Worm (Caenorhabditis elegans) whole organism, L4 larva: ENCODE measurements around the gene plx-2.
A peak's percentile ranks its signal among the peaks of the same experiment; 100 is the strongest.

ENCODE experiments used
- F26F4.8 ChIP-seq: fragments of 200-800 bp; sonication (Bioruptor generic); conservative IDR thresholded peaks from 2 replicates; pipeline ENCODE4 v1.3.6; 2022; ENCODE audit warnings: missing genetic modification characterization, missing compliant biosample characterization
- F49E8.2 ChIP-seq: sonication (generic microtip); optimal IDR thresholded peaks from 2 replicates; lab custom pipeline; 2016; ENCODE audit warnings: missing compliant biosample characterization, mild to moderate bottlenecking, missing genetic modification characterization, borderline replicate concordance
- T26A8.4 ChIP-seq: fragments of 200-800 bp; sonication (Bioruptor generic); IDR thresholded peaks from 2 replicates; pipeline ENCODE4 v1.3.6; 2022; ENCODE audit warnings: missing genetic modification characterization, missing compliant biosample characterization
- Y5F2A.4 ChIP-seq: fragments of 200-800 bp; sonication (Bioruptor generic); optimal IDR thresholded peaks from 2 replicates; lab custom pipeline; 2018; ENCODE audit warnings: mild to moderate bottlenecking, missing genetic modification characterization, missing compliant biosample characterization
- Y75B8A.6 ChIP-seq: fragments of 200-800 bp; sonication (Bioruptor generic); IDR thresholded peaks from 2 replicates; pipeline ENCODE4 v1.3.6; 2022; ENCODE audit warnings: missing genetic modification reagents, missing genetic modification characterization, missing compliant biosample characterization
- aha-1 ChIP-seq: fragments of 150-350 bp; peaks from one replicate; lab custom pipeline; 2014; ENCODE audit warnings: missing biosample characterization, missing genetic modification characterization
- attf-4 ChIP-seq: sonication (generic microtip); optimal IDR thresholded peaks from 3 replicates; lab custom pipeline; 2017; ENCODE audit warnings: missing biosample characterization, missing genetic modification characterization
- ceh-62 ChIP-seq: sonication (generic microtip); optimal IDR thresholded peaks from 2 replicates; lab custom pipeline; 2017; ENCODE audit warnings: missing biosample characterization, missing genetic modification characterization
- ceh-82 ChIP-seq: sonication (generic microtip); optimal IDR thresholded peaks from 2 replicates; lab custom pipeline; 2017; ENCODE audit warnings: missing biosample characterization, missing genetic modification characterization
- ces-1 ChIP-seq: fragments of 150-350 bp; sonication (generic microtip); optimal IDR thresholded peaks from 4 replicates; lab custom pipeline; 2014; ENCODE audit warnings: missing biosample characterization, missing genetic modification reagents, missing genetic modification characterization
- cey-2 ChIP-seq: sonication (generic microtip); optimal IDR thresholded peaks from 3 replicates; lab custom pipeline; 2017; ENCODE audit warnings: missing genetic modification characterization, mild to moderate bottlenecking, missing compliant biosample characterization, antibody characterized with exemption, borderline replicate concordance; ENCODE audit not compliant: insufficient read depth
- ctbp-1 ChIP-seq: fragments of 200-800 bp; sonication (Bioruptor generic); IDR thresholded peaks from 2 replicates; pipeline ENCODE4 v1.3.6; 2022; ENCODE audit warnings: missing genetic modification reagents, missing genetic modification characterization, missing compliant biosample characterization
- daf-16 ChIP-seq, 3 experiments: sonication (generic microtip); optimal IDR thresholded peaks; 2 replicates each; lab custom pipeline; 2016 to 2017; ENCODE audit warnings: missing genetic modification characterization in 3 of 3, missing genetic modification reagents in 3 of 3, mild to moderate bottlenecking in 2 of 3, missing compliant biosample characterization in 2 of 3, missing biosample characterization in 1 of 3, moderate library complexity in 1 of 3
- dmd-8 ChIP-seq: fragments of 200-800 bp; sonication (Bioruptor generic); IDR thresholded peaks from 2 replicates; pipeline ENCODE4 v1.3.6; 2022; ENCODE audit warnings: missing genetic modification characterization, missing compliant biosample characterization
- dmd-9 ChIP-seq: fragments of 200-800 bp; sonication (Bioruptor generic); IDR thresholded peaks from 2 replicates; pipeline ENCODE4 v1.3.6; 2022; ENCODE audit warnings: missing genetic modification reagents, missing genetic modification characterization, missing compliant biosample characterization
- dpl-1 ChIP-seq: fragments of 150-350 bp; optimal IDR thresholded peaks from 2 replicates; lab custom pipeline; 2014; ENCODE audit warnings: missing biosample characterization, missing genetic modification reagents, missing genetic modification characterization
- dve-1 ChIP-seq: sonication (generic microtip); optimal IDR thresholded peaks from 2 replicates; lab custom pipeline; 2017; ENCODE audit warnings: antibody characterized with exemption, mild to moderate bottlenecking, missing genetic modification characterization, missing compliant biosample characterization; ENCODE audit not compliant: insufficient read depth
- fkh-10 ChIP-seq: fragments of 150-350 bp; optimal IDR thresholded peaks from 2 replicates; lab custom pipeline; 2014; ENCODE audit warnings: missing biosample characterization, missing genetic modification reagents, missing genetic modification characterization
- gei-8 ChIP-seq: fragments of 200-800 bp; sonication (Bioruptor generic); optimal IDR thresholded peaks from 2 replicates; lab custom pipeline; 2018; ENCODE audit warnings: mild to moderate bottlenecking, missing genetic modification characterization, missing compliant biosample characterization
- hlh-30 ChIP-seq: sonication (generic microtip); optimal IDR thresholded peaks from 2 replicates; lab custom pipeline; 2017; ENCODE audit warnings: antibody characterized with exemption, mild to moderate bottlenecking, missing genetic modification characterization, missing compliant biosample characterization; ENCODE audit not compliant: insufficient read depth
- jun-1 ChIP-seq: fragments of 150-350 bp; optimal IDR thresholded peaks from 2 replicates; lab custom pipeline; 2014; ENCODE audit warnings: missing biosample characterization, missing genetic modification reagents, missing genetic modification characterization
- lin-13 ChIP-seq: fragments of 150-350 bp; optimal IDR thresholded peaks from 2 replicates; lab custom pipeline; 2014; ENCODE audit warnings: missing biosample characterization, missing genetic modification reagents, missing genetic modification characterization
- lin-38 ChIP-seq: fragments of 200-800 bp; sonication (Bioruptor generic); IDR thresholded peaks from 2 replicates; pipeline ENCODE4 v1.3.6; 2022; ENCODE audit warnings: missing genetic modification reagents, missing genetic modification characterization, missing compliant biosample characterization
- lir-3 ChIP-seq: sonication (generic microtip); optimal IDR thresholded peaks from 2 replicates; lab custom pipeline; 2016; ENCODE audit warnings: mild to moderate bottlenecking, missing genetic modification characterization, missing compliant biosample characterization
- mep-1 ChIP-seq: fragments of 150-350 bp; sonication (generic microtip); optimal IDR thresholded peaks from 3 replicates; lab custom pipeline; 2014; ENCODE audit warnings: missing biosample characterization, missing genetic modification characterization
- mxl-3 ChIP-seq: fragments of 200-800 bp; sonication (Bioruptor generic); optimal IDR thresholded peaks from 2 replicates; lab custom pipeline; 2018; ENCODE audit warnings: mild to moderate bottlenecking, missing genetic modification characterization, missing compliant biosample characterization
- nhr-10 ChIP-seq: fragments of 150-350 bp; optimal IDR thresholded peaks from 2 replicates; lab custom pipeline; 2014; ENCODE audit warnings: missing biosample characterization, missing genetic modification characterization
- nhr-102 ChIP-seq: sonication (generic microtip); optimal IDR thresholded peaks from 2 replicates; lab custom pipeline; 2016; ENCODE audit warnings: mild to moderate bottlenecking, missing genetic modification characterization, moderate library complexity, missing compliant biosample characterization
- nhr-25 ChIP-seq: sonication (generic microtip); optimal IDR thresholded peaks from 2 replicates; lab custom pipeline; 2017; ENCODE audit warnings: missing genetic modification characterization, mild to moderate bottlenecking, missing compliant biosample characterization, antibody characterized with exemption, moderate library complexity, borderline replicate concordance; ENCODE audit not compliant: insufficient read depth
- nhr-48 ChIP-seq: sonication (generic microtip); optimal IDR thresholded peaks from 2 replicates; lab custom pipeline; 2016; ENCODE audit warnings: mild to moderate bottlenecking, missing genetic modification characterization, missing compliant biosample characterization
- nhr-6 ChIP-seq: fragments of 150-350 bp; optimal IDR thresholded peaks from 2 replicates; lab custom pipeline; 2014; ENCODE audit warnings: missing biosample characterization, missing genetic modification characterization
- nhr-76 ChIP-seq: fragments of 150-350 bp; optimal IDR thresholded peaks from 2 replicates; lab custom pipeline; 2014; ENCODE audit warnings: missing biosample characterization, missing genetic modification characterization
- rbr-2 ChIP-seq: sonication (generic microtip); optimal IDR thresholded peaks from 2 replicates; lab custom pipeline; 2016; ENCODE audit warnings: missing genotype, missing genetic modification characterization, missing compliant biosample characterization
- snpc-4 ChIP-seq: fragments of 150-350 bp; optimal IDR thresholded peaks from 2 replicates; lab custom pipeline; 2014; ENCODE audit warnings: missing biosample characterization, missing genetic modification characterization
- unc-62 ChIP-seq, 3 experiments: fragments of 150-350 bp in 1 of 3; sonication (generic microtip); optimal IDR thresholded peaks in 2 of 3; peaks in 1 of 3; 1 replicate in 1 of 3; 2 replicates in 2 of 3; lab custom pipeline; 2014 to 2017; ENCODE audit warnings: missing biosample characterization in 3 of 3, missing genetic modification characterization in 3 of 3, missing genetic modification reagents in 3 of 3, missing genotype in 1 of 3
- zag-1 ChIP-seq: fragments of 150-350 bp; optimal IDR thresholded peaks from 2 replicates; lab custom pipeline; 2014; ENCODE audit warnings: missing biosample characterization, missing genetic modification characterization
- zfp-2 ChIP-seq: sonication (generic microtip); optimal IDR thresholded peaks from 2 replicates; lab custom pipeline; 2016; ENCODE audit warnings: mild to moderate bottlenecking, missing genetic modification characterization, missing compliant biosample characterization
- zfp-3 ChIP-seq: fragments of 200-800 bp; sonication (Bioruptor generic); conservative IDR thresholded peaks from 2 replicates; pipeline ENCODE4 v1.3.6; 2022; ENCODE audit warnings: missing genetic modification reagents, missing genetic modification characterization, missing compliant biosample characterization
- zip-11 ChIP-seq: fragments of 200-800 bp; sonication (Bioruptor generic); IDR thresholded peaks from 2 replicates; pipeline ENCODE4 v1.3.6; 2022; ENCODE audit warnings: missing genetic modification characterization, missing compliant biosample characterization
- ztf-11 ChIP-seq: fragments of 150-350 bp; optimal IDR thresholded peaks from 2 replicates; lab custom pipeline; 2014; ENCODE audit warnings: missing biosample characterization, missing genetic modification characterization

Gene plx-2

DNA sequence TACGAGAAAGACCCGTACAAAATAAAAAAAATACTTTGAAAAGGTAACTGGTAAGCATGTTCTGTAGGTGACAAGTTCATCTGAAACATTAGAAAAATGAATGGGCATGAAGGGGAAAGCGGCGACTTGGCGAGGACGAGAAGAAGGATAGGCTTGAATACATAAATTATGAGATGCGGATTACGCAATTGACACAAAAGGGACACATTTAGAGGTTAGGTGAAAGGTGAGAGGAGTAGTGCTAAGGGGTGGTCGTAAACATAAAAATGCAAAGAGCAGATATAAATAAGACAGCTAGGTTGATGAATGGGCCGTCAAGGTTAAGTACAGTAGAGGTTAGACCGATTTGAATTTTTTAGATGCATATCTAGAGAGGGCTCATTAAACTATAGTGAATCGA is 4.1 kb upstream of the plx-2 start:
- TF ChIP-seq rbr-2 (tag; lab: Kevin White, UChicago) = no peak
- TF ChIP-seq lir-3 = no peak
- TF ChIP-seq ctbp-1 = no peak
- TF ChIP-seq zag-1 (tag; lab: Kevin White, UChicago) = no peak
- no peak for TF ChIP-seq jun-1 (tag; lab: Kevin White, UChicago)
- no peak for TF ChIP-seq Y75B8A.6 (GFP tag; lab: Robert Waterston, UW)
- no peak for TF ChIP-seq hlh-30 (tag; lab: Kevin White, UChicago)
- TF ChIP-seq nhr-48 (tag; lab: Kevin White, UChicago) = no peak
- no peak for TF ChIP-seq dve-1 (tag; lab: Kevin White, UChicago)
- TF ChIP-seq ces-1 (GFP tag; lab: Kevin White, UChicago) = no peak
- no peak for TF ChIP-seq dmd-9 (GFP tag; lab: Robert Waterston, UW)
- no peak for TF ChIP-seq zfp-3
- no peak for TF ChIP-seq ceh-82 (tag; lab: Kevin White, UChicago)
- no peak for TF ChIP-seq nhr-10 (tag; lab: Kevin White, UChicago)
- TF ChIP-seq attf-4 (tag; lab: Kevin White, UChicago) = no peak
- TF ChIP-seq mxl-3 (GFP tag; lab: Kevin White, UChicago) = no peak

DNA sequence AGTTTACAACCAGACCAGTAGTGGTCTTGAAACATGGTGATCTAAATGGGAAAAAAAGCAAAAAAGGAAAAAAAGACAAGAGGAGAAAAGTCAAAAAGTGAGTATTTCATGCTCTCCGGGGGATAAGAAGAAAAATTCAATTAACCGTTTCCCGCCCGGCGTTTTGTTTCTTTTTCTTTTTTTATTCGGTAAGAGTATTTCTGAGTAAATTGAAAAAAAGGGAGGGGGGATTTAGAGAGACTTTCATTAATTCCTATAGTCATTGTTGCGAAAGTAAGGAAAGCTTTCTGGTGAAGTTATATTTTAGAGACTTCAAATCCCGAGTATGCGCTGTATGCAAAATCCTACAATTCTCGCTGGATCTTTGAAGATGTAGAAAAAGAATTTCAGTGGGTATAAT is 3.0 kb upstream of the plx-2 start:
- TF ChIP-seq rbr-2 (tag; lab: Kevin White, UChicago) = no peak
- no peak for TF ChIP-seq cey-2
- TF ChIP-seq T26A8.4 (GFP tag; lab: Robert Waterston, UW) = no peak
- TF ChIP-seq zip-11 (GFP tag; lab: Robert Waterston, UW) = no peak
- TF ChIP-seq ceh-62 (tag; lab: Kevin White, UChicago) = no peak
- no peak for TF ChIP-seq F26F4.8 (GFP tag; lab: Robert Waterston, UW)
- TF ChIP-seq daf-16 (GFP tag; optimal IDR thresholded peaks at IDR 0.05; lab: Kevin White, UChicago) = no peak
- TF ChIP-seq daf-16 (tag; optimal IDR thresholded peaks at IDR 0.05; lab: Kevin White, UChicago) = no peak
- TF ChIP-seq aha-1 (tag; lab: Kevin White, UChicago) = peak; percentile 36

DNA sequence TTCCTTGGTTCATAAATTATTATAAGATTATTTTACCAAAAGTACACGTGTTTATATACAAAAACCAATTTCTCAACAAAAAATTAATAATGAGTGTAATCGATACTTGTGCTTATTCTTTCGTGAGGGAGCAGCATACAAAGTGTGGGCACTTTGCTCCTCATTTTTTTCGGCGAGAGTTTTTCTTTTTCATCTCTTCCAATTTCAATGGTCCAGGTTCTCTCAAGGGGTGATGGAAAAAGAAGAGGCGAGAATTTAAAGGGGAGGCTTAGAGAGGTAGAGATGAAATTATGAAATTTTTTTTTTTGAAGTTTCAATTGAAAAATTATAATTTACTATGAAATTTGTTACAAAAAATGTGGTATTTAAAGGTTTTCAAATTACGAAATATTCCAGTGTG is 7.7 kb downstream of the plx-2 start:
- TF ChIP-seq F49E8.2 (tag; lab: Kevin White, UChicago) (no peak), lin-38 (GFP tag; lab: Robert Waterston, UW) (no peak), mep-1 (tag; lab: Kevin White, UChicago) (no peak), nhr-76 (tag; lab: Kevin White, UChicago) (no peak), nhr-25 (tag; lab: Kevin White, UChicago) (no peak), Y5F2A.4 (GFP tag; lab: Kevin White, UChicago) (no peak), nhr-6 (tag; lab: Kevin White, UChicago) (no peak), lir-3 (no peak), ces-1 (GFP tag; lab: Kevin White, UChicago) (no peak), nhr-102 (no peak), lin-13 (GFP tag; lab: Kevin White, UChicago) (no peak), dpl-1 (GFP tag; lab: Kevin White, UChicago) (no peak), gei-8 (GFP tag; lab: Kevin White, UChicago) (no peak), fkh-10 (GFP tag; lab: Kevin White, UChicago) (no peak), dmd-8 (GFP tag; lab: Robert Waterston, UW) (no peak), ztf-11 (tag; lab: Kevin White, UChicago) (no peak), zfp-2 (tag; lab: Kevin White, UChicago) (no peak), snpc-4 (tag; lab: Kevin White, UChicago) (no peak), unc-62 (GFP tag; optimal IDR thresholded peaks at IDR 0.05 in 1 of 2; lab: Kevin White, UChicago) (no peak), unc-62 (tag; optimal IDR thresholded peaks at IDR 0.05; lab: Kevin White, UChicago) (no peak)
